Fruit fly (Drosophila melanogaster) whole organism, embryonic: ENCODE results near the gene Brms1.
A peak's percentile ranks its signal among the peaks of the same experiment; 100 is the strongest.

Source experiments
- BEAF-32 ChIP-seq: fragments of 200-800 bp; sonication (Bioruptor generic); optimal IDR thresholded peaks from 3 replicates; lab custom pipeline; 2017; ENCODE audit warnings: missing biosample characterization, missing genetic modification characterization, mild to moderate bottlenecking, moderate library complexity, missing genetic modification reagents
- CG10366 ChIP-seq: fragments of 200-800 bp; sonication (Bioruptor generic); IDR thresholded peaks from 2 replicates; pipeline ENCODE4 v1.3.6; 2022; ENCODE audit warnings: missing biosample characterization, missing genetic modification characterization
- CG11398 ChIP-seq: fragments of 200-800 bp; sonication (Bioruptor generic); optimal IDR thresholded peaks from 2 replicates; lab custom pipeline; 2016; ENCODE audit warnings: missing biosample characterization, missing genetic modification characterization
- CG11504 ChIP-seq: fragments of 200-800 bp; sonication (Bioruptor generic); optimal IDR thresholded peaks from 3 replicates; lab custom pipeline; 2019; ENCODE audit warnings: missing biosample characterization, mild to moderate bottlenecking, missing genetic modification characterization, moderate library complexity
- CG12104 ChIP-seq: fragments of 200-800 bp; sonication (Bioruptor generic); optimal IDR thresholded peaks from 3 replicates; lab custom pipeline; 2016; ENCODE audit warnings: missing biosample characterization, missing genetic modification characterization
- CG1233 ChIP-seq: fragments of 200-800 bp; sonication (Bioruptor generic); optimal IDR thresholded peaks from 4 replicates; lab custom pipeline; 2018; ENCODE audit warnings: missing biosample characterization, mild to moderate bottlenecking, missing genetic modification characterization
- CG12391 ChIP-seq: fragments of 200-800 bp; sonication (Bioruptor generic); optimal IDR thresholded peaks from 3 replicates; lab custom pipeline; 2018; ENCODE audit warnings: missing biosample characterization, mild to moderate bottlenecking, missing genetic modification characterization, moderate library complexity
- CG12942 ChIP-seq: fragments of 200-800 bp; sonication (Bioruptor generic); optimal IDR thresholded peaks from 3 replicates; lab custom pipeline; 2016; ENCODE audit warnings: missing biosample characterization, missing genetic modification characterization
- CG15514 ChIP-seq: fragments of 200-800 bp; sonication (Bioruptor generic); optimal IDR thresholded peaks from 3 replicates; lab custom pipeline; 2017; ENCODE audit warnings: missing biosample characterization, missing genetic modification characterization, mild to moderate bottlenecking, moderate library complexity, missing genetic modification reagents
- CG1647 ChIP-seq: fragments of 200-800 bp; sonication (Bioruptor generic); optimal IDR thresholded peaks from 3 replicates; lab custom pipeline; 2016; ENCODE audit warnings: missing biosample characterization, missing genetic modification characterization
- CG17359 ChIP-seq: fragments of 200-800 bp; sonication (Bioruptor generic); optimal IDR thresholded peaks from 3 replicates; lab custom pipeline; 2018; ENCODE audit warnings: missing biosample characterization, mild to moderate bottlenecking, missing genetic modification characterization, moderate library complexity
- CG2712 ChIP-seq: fragments of 200-800 bp; optimal IDR thresholded peaks from 3 replicates; lab custom pipeline; 2019; ENCODE audit warnings: missing biosample characterization, mild to moderate bottlenecking, missing genetic modification characterization, moderate library complexity
- CG30431 ChIP-seq: fragments of 200-800 bp; sonication (Bioruptor generic); optimal IDR thresholded peaks from 2 replicates; lab custom pipeline; 2017; ENCODE audit warnings: missing biosample characterization, missing genetic modification characterization
- CG32767 ChIP-seq: fragments of 200-800 bp; sonication (Bioruptor generic); IDR thresholded peaks from 2 replicates; pipeline ENCODE4 v1.3.6; 2022; ENCODE audit warnings: missing biosample characterization, missing genetic modification characterization
- CG3281 ChIP-seq: fragments of 200-800 bp; sonication (Bioruptor generic); optimal IDR thresholded peaks from 3 replicates; lab custom pipeline; 2017; ENCODE audit warnings: missing biosample characterization, mild to moderate bottlenecking, missing genetic modification characterization
- CG34224 ChIP-seq: fragments of 200-800 bp; sonication (Bioruptor generic); IDR thresholded peaks from 3 replicates; pipeline ENCODE4 v1.3.6; 2022; ENCODE audit warnings: missing biosample characterization, missing genetic modification characterization; ENCODE audit not compliant: partially characterized antibody
- CG3847 ChIP-seq: fragments of 200-800 bp; sonication (Bioruptor generic); IDR thresholded peaks from 2 replicates; pipeline ENCODE4 v1.3.6; 2022; ENCODE audit warnings: missing biosample characterization, missing genetic modification characterization
- CG4328 ChIP-seq: fragments of 200-800 bp; sonication (Bioruptor generic); optimal IDR thresholded peaks from 3 replicates; lab custom pipeline; 2017; ENCODE audit warnings: missing biosample characterization, missing genetic modification reagents, missing genetic modification characterization
- CG4404 ChIP-seq: fragments of 200-800 bp; sonication (Bioruptor generic); IDR thresholded peaks from 2 replicates; pipeline ENCODE4 v1.3.6; 2022; ENCODE audit warnings: missing biosample characterization, missing genetic modification characterization
- CG4707 ChIP-seq: fragments of 200-800 bp; sonication (Bioruptor generic); optimal IDR thresholded peaks from 2 replicates; lab custom pipeline; 2018; ENCODE audit warnings: missing biosample characterization, mild to moderate bottlenecking, missing genetic modification characterization, moderate library complexity
- CG6854 ChIP-seq: fragments of 200-800 bp; sonication (Bioruptor generic); optimal IDR thresholded peaks from 3 replicates; lab custom pipeline; 2017; ENCODE audit warnings: missing biosample characterization, mild to moderate bottlenecking, missing genetic modification characterization
- CG7987 ChIP-seq: fragments of 200-800 bp; sonication (Bioruptor generic); optimal IDR thresholded peaks from 2 replicates; lab custom pipeline; 2018; ENCODE audit warnings: missing biosample characterization, mild to moderate bottlenecking, missing genetic modification characterization, moderate library complexity
- CG9727 ChIP-seq: fragments of 200-800 bp; sonication (Bioruptor generic); optimal IDR thresholded peaks from 3 replicates; lab custom pipeline; 2017; ENCODE audit warnings: missing biosample characterization, mild to moderate bottlenecking, missing genetic modification characterization
- Camta ChIP-seq: fragments of 200-800 bp; sonication (Bioruptor generic); optimal IDR thresholded peaks from 2 replicates; lab custom pipeline; 2016; ENCODE audit warnings: missing biosample characterization, missing genetic modification characterization
- E2f2 ChIP-seq: fragments of 200-800 bp; sonication (Bioruptor generic); IDR thresholded peaks from 2 replicates; pipeline ENCODE4 v1.3.6; 2022; ENCODE audit warnings: missing biosample characterization, missing genetic modification characterization
- HmgD ChIP-seq: fragments of 200-800 bp; sonication (Bioruptor generic); optimal IDR thresholded peaks from 3 replicates; lab custom pipeline; 2016; ENCODE audit warnings: missing biosample characterization, missing genetic modification characterization
- Hr3 ChIP-seq: fragments of 200-800 bp; sonication (Bioruptor generic); optimal IDR thresholded peaks from 3 replicates; lab custom pipeline; 2016; ENCODE audit warnings: missing biosample characterization, missing genetic modification characterization
- MESR4 ChIP-seq: fragments of 200-800 bp; sonication (Bioruptor generic); optimal IDR thresholded peaks from 2 replicates; lab custom pipeline; 2018; ENCODE audit warnings: missing biosample characterization, mild to moderate bottlenecking, missing genetic modification characterization, moderate library complexity
- MTF-1 ChIP-seq: fragments of 200-800 bp; sonication (Bioruptor generic); optimal IDR thresholded peaks from 2 replicates; lab custom pipeline; 2018; ENCODE audit warnings: missing biosample characterization, mild to moderate bottlenecking, missing genetic modification characterization, borderline replicate concordance
- NK7.1 ChIP-seq: fragments of 200-800 bp; sonication (Bioruptor generic); optimal IDR thresholded peaks from 3 replicates; lab custom pipeline; 2016; ENCODE audit warnings: missing biosample characterization, missing genetic modification characterization
- Nf-YA ChIP-seq: fragments of 200-800 bp; sonication (Bioruptor generic); IDR thresholded peaks from 2 replicates; pipeline ENCODE4 v1.3.6; 2022; ENCODE audit warnings: missing biosample characterization, missing genetic modification characterization
- Taf1 ChIP-seq: fragments of 200-800 bp; sonication (Bioruptor generic); IDR thresholded peaks from 2 replicates; pipeline ENCODE4 v1.3.6; 2022; ENCODE audit warnings: missing biosample characterization, missing genetic modification characterization
- Xbp1 ChIP-seq: fragments of 200-800 bp; sonication (Bioruptor generic); optimal IDR thresholded peaks from 3 replicates; lab custom pipeline; 2016; ENCODE audit warnings: missing biosample characterization, mild to moderate bottlenecking, missing genetic modification characterization
- bsh ChIP-seq, 2 experiments: fragments of 200-800 bp; sonication (Bioruptor generic); optimal IDR thresholded peaks; 2 replicates each; lab custom pipeline; 2017 to 2018; ENCODE audit warnings: mild to moderate bottlenecking in 2 of 2, missing biosample characterization in 2 of 2, missing genetic modification characterization in 2 of 2, moderate library complexity in 1 of 2
- chm ChIP-seq: fragments of 200-800 bp; sonication (Bioruptor generic); IDR thresholded peaks from 2 replicates; pipeline ENCODE4 v1.3.6; 2022; ENCODE audit warnings: missing biosample characterization, missing genetic modification characterization
- ems ChIP-seq: fragments of 200-800 bp; sonication (Bioruptor generic); optimal IDR thresholded peaks from 3 replicates; lab custom pipeline; 2016; ENCODE audit warnings: missing biosample characterization, missing genetic modification characterization
- fd96Cb ChIP-seq: fragments of 200-800 bp; sonication (Bioruptor generic); optimal IDR thresholded peaks from 2 replicates; lab custom pipeline; 2018; ENCODE audit warnings: missing biosample characterization, mild to moderate bottlenecking, missing genetic modification characterization, moderate library complexity
- fru ChIP-seq: fragments of >200 bp; optimal IDR thresholded peaks from 2 replicates; lab custom pipeline; 2017
- gcm ChIP-seq: fragments of 200-800 bp; sonication (Bioruptor generic); optimal IDR thresholded peaks from 2 replicates; lab custom pipeline; 2019; ENCODE audit warnings: missing biosample characterization, mild to moderate bottlenecking, missing genetic modification characterization, moderate library complexity
- gt ChIP-seq: fragments of 200-800 bp; sonication (Bioruptor generic); IDR thresholded peaks from 2 replicates; pipeline ENCODE4 v1.3.6; 2022; ENCODE audit warnings: missing biosample characterization, missing genetic modification characterization
- hb ChIP-seq: fragments of 200-800 bp; sonication (Bioruptor generic); IDR thresholded peaks from 3 replicates; pipeline ENCODE4 v1.3.6; 2022; ENCODE audit warnings: missing biosample characterization, missing genetic modification characterization; ENCODE audit not compliant: partially characterized antibody
- ken ChIP-seq: fragments of 200-800 bp; sonication (Bioruptor generic); IDR thresholded peaks from 3 replicates; pipeline ENCODE4 v1.3.6; 2022; ENCODE audit warnings: missing biosample characterization, missing genetic modification characterization
- knrl ChIP-seq: fragments of 200-800 bp; sonication (Bioruptor generic); IDR thresholded peaks from 3 replicates; pipeline ENCODE4 v1.3.6; 2022; ENCODE audit warnings: missing biosample characterization, missing genetic modification characterization; ENCODE audit not compliant: partially characterized antibody
- pum ChIP-seq: fragments of 200-800 bp; sonication (Bioruptor generic); optimal IDR thresholded peaks from 2 replicates; lab custom pipeline; 2016; ENCODE audit warnings: missing biosample characterization, missing genetic modification characterization
- repo ChIP-seq: fragments of 200-800 bp; sonication (Bioruptor generic); optimal IDR thresholded peaks from 2 replicates; lab custom pipeline; 2016; ENCODE audit warnings: missing biosample characterization, missing genetic modification characterization
- scrt ChIP-seq: fragments of 200-800 bp; sonication (Bioruptor generic); optimal IDR thresholded peaks from 2 replicates; lab custom pipeline; 2018; ENCODE audit warnings: missing biosample characterization, mild to moderate bottlenecking, missing genetic modification characterization, moderate library complexity
- sisA ChIP-seq: fragments of 200-800 bp; sonication (Bioruptor generic); IDR thresholded peaks from 2 replicates; pipeline ENCODE4 v1.3.6; 2022; ENCODE audit warnings: missing biosample characterization, missing genetic modification characterization
- stwl ChIP-seq: fragments of 200-800 bp; sonication (Bioruptor generic); optimal IDR thresholded peaks from 3 replicates; lab custom pipeline; 2018; ENCODE audit warnings: missing biosample characterization, mild to moderate bottlenecking, missing genetic modification characterization, moderate library complexity
- trem ChIP-seq: fragments of 200-800 bp; optimal IDR thresholded peaks from 3 replicates; lab custom pipeline; 2019; ENCODE audit warnings: missing biosample characterization, mild to moderate bottlenecking, missing genetic modification characterization, moderate library complexity

The Brms1 gene

DNA sequence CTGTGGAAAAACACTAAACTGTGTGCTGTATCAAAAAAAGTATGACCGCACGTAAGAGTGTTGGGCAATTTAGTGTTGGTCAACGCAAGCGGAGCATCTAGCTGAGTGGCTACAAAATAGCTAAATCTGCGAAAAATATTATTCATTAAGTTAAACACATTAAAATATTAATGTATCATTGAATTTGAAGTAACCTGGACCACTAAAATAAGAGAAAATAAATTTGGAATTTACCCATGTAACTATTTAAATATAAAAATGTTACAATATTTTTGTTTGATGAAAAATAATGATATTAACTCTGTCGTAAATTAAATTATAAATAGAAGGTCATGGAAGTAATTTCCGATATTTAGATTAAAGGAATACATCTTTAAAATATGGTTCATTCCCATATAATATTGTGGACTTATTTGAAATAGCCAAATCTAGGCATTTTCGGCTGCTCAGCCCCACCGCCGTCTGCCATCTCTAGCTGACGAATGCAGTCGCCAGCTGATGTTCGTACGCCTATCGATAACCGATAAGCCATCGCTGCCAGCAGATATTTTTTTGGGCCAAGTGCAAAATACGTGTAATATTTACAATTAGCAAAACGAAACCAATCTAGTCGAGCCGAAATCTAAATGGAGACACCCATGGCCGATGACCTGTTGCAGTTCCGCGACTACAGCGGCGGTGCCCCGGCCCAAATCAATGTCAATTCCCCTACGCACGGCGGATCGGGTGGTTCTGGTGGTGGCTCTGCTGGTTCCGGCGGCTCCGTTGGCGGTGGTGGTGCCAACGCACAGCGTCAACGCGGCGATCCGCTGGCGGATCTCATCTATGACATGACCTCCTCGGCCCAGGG is at the start of gene Brms1, which contains the start of gene CG4645 (continued):
- TF ChIP-seq HmgD (GFP tag; lab: Kevin White, UChicago) (no peak), CG6854 (GFP tag; lab: Kevin White, UChicago) (no peak), CG2712 (tag; lab: Kevin White, UChicago) (peak; percentile 57), trem (peak; percentile 13), CG32767 (GFP tag; lab: Robert Waterston, UW) (no peak), CG34224 (peak; percentile 44; the same call in 2 of the 3 replicates), CG17359 (tag; lab: Kevin White, UChicago) (peak; percentile 12), ems (GFP tag; lab: Kevin White, UChicago) (no peak), chm (no peak), CG11504 (tag; lab: Kevin White, UChicago) (peak; percentile 63), CG9727 (GFP tag; lab: Kevin White, UChicago) (peak; percentile 48), fd96Cb (tag; lab: Kevin White, UChicago) (peak; percentile 28), CG4404 (GFP tag; lab: Robert Waterston, UW) (peak; percentile 75), fru (lab: Kevin White, UChicago) (no peak), ken (GFP tag; lab: Robert Waterston, UW) (peak; percentile 50), Hr3 (GFP tag; lab: Kevin White, UChicago) (peak; percentile 58), CG12391 (tag; lab: Kevin White, UChicago) (peak; percentile 69), CG15514 (peak; percentile 77), hb (no peak), CG7987 (GFP tag; lab: Kevin White, UChicago) (no peak), CG1233 (GFP tag; lab: Kevin White, UChicago) (peak; percentile 3), Camta (GFP tag; lab: Kevin White, UChicago) (no peak), Nf-YA (GFP tag; lab: Robert Waterston, UW) (no peak), repo (GFP tag; lab: Kevin White, UChicago) (no peak), Taf1 (GFP tag; lab: Robert Waterston, UW) (no peak), MESR4 (GFP tag; lab: Kevin White, UChicago) (peak; percentile 63), CG30431 (no peak), bsh (GFP tag; optimal IDR thresholded peaks at IDR 0.05; lab: Kevin White, UChicago) (peak in 1 of 2 experiments; percentile 16), CG11398 (GFP tag; lab: Kevin White, UChicago) (no peak), pum (no peak), stwl (peak; percentile 8), CG4707 (GFP tag; lab: Kevin White, UChicago) (no peak), CG10366 (peak; percentile 16; the same call in 1 of the 2 replicates), E2f2 (GFP tag; lab: Robert Waterston, UW) (peak; percentile 12; the same call in 1 of the 2 replicates), CG1647 (GFP tag; lab: Kevin White, UChicago) (no peak), scrt (GFP tag; lab: Kevin White, UChicago) (no peak), CG12942 (GFP tag; lab: Kevin White, UChicago) (peak; percentile 46), gcm (GFP tag; lab: Kevin White, UChicago) (no peak), CG3847 (GFP tag; lab: Robert Waterston, UW) (peak; percentile 58), Xbp1 (GFP tag; lab: Kevin White, UChicago) (peak; percentile 57), CG4328 (peak; percentile 63), knrl (GFP tag; lab: Robert Waterston, UW) (no peak), MTF-1 (no peak), BEAF-32 (GFP tag; lab: Kevin White, UChicago) (peak; percentile 61), NK7.1 (GFP tag; lab: Kevin White, UChicago) (no peak), CG12104 (peak; percentile 6), gt (GFP tag; lab: Robert Waterston, UW) (no peak), sisA (GFP tag; lab: Robert Waterston, UW) (0 out of 2 replicates have a peak, but pooled peaks have one; percentile 5), CG3281 (GFP tag; lab: Kevin White, UChicago) (peak; percentile 46)
